Fruit fly (Drosophila melanogaster): ENCODE data around the gene CG7142.

Gene CG7142

dm6 chr3R:18314824-18315690 is 35.7 kb upstream of the CG7142 start (continued):
- no peak for TF ChIP-seq Atf3 (GFP tag; optimal IDR thresholded peaks at IDR 0.05)
- peak; percentile 0 for TF ChIP-seq CHES-1-like (GFP tag; optimal IDR thresholded peaks at IDR 0.05)
- peak; percentile 12 for TF ChIP-seq CG2712 (tag; optimal IDR thresholded peaks at IDR 0.05)
- no peak for TF ChIP-seq Gsc (GFP tag; IDR thresholded peaks at IDR 0.05)
- TF ChIP-seq Atf-2 (GFP tag; optimal IDR thresholded peaks at IDR 0.05) = no peak
- TF ChIP-seq ERR (GFP tag; optimal IDR thresholded peaks at IDR 0.05) = no peak
- peak; percentile 5 for TF ChIP-seq Myb (GFP tag; optimal IDR thresholded peaks at IDR 0.05)
- TF ChIP-seq lilli (GFP tag; optimal IDR thresholded peaks at IDR 0.05) = peak; percentile 36
- TF ChIP-seq hth (optimal IDR thresholded peaks at IDR 0.05) = no peak
- TF ChIP-seq CG12071 (GFP tag; optimal IDR thresholded peaks at IDR 0.05) = peak; percentile 63
- peak; percentile 6 for TF ChIP-seq CTCF (GFP tag; optimal IDR thresholded peaks at IDR 0.05)
- TF ChIP-seq CG15514 (GFP tag; optimal IDR thresholded peaks at IDR 0.05) = peak; percentile 42
- TF ChIP-seq CG1233 (GFP tag; optimal IDR thresholded peaks at IDR 0.05) = no peak
- no peak for TF ChIP-seq CG8089 (GFP tag; optimal IDR thresholded peaks at IDR 0.05)
- TF ChIP-seq CG13894 (tag; optimal IDR thresholded peaks at IDR 0.05) = peak; percentile 2
- TF ChIP-seq CG4424 (GFP tag; optimal IDR thresholded peaks at IDR 0.05) = no peak
- TF ChIP-seq CG16863 (GFP tag; optimal IDR thresholded peaks at IDR 0.05) = peak; percentile 8
- peak in 1 of 2 experiments; percentile 23 for TF ChIP-seq Pdp1 (GFP tag; optimal IDR thresholded peaks at IDR 0.05)
- no peak for TF ChIP-seq fd3F (GFP tag; optimal IDR thresholded peaks at IDR 0.05)
- TF ChIP-seq CG11398 (GFP tag; optimal IDR thresholded peaks at IDR 0.05) = peak; percentile 4
- TF ChIP-seq CG33213 (GFP tag; optimal IDR thresholded peaks at IDR 0.05) = no peak
- peak; percentile 46 for TF ChIP-seq CG2678 (tag; optimal IDR thresholded peaks at IDR 0.05)
- TF ChIP-seq CG8478 (optimal IDR thresholded peaks at IDR 0.05) = no peak
- TF ChIP-seq Ets97D (GFP tag; optimal IDR thresholded peaks at IDR 0.05) = peak; percentile 34
- TF ChIP-seq CG10274 (GFP tag; optimal IDR thresholded peaks at IDR 0.05) = no peak
- TF ChIP-seq odd (GFP tag; optimal IDR thresholded peaks at IDR 0.05) = no peak
- no peak for TF ChIP-seq Six4 (GFP tag; optimal IDR thresholded peaks at IDR 0.05)
- no peak for TF ChIP-seq ftz-f1 (GFP tag; optimal IDR thresholded peaks at IDR 0.05)
- TF ChIP-seq eve (GFP tag; optimal IDR thresholded peaks at IDR 0.05) = no peak
- peak; percentile 44 for TF ChIP-seq CG18599 (GFP tag; optimal IDR thresholded peaks at IDR 0.05)
- TF ChIP-seq CG5953 (GFP tag; IDR thresholded peaks at IDR 0.05) = 0 out of 2 replicates have a peak, but pooled peaks have one; percentile 4
- TF ChIP-seq CG8924 (tag; optimal IDR thresholded peaks at IDR 0.05) = peak; percentile 18
- TF ChIP-seq CG18619 (GFP tag; optimal IDR thresholded peaks at IDR 0.05) = no peak
- peak; percentile 48 for TF ChIP-seq her (GFP tag; optimal IDR thresholded peaks at IDR 0.05)
- TF ChIP-seq H2.0 (GFP tag; IDR thresholded peaks at IDR 0.05) = peak; percentile 41; the same call in 1 of the 2 replicates
- no peak for TF ChIP-seq CG4820 (GFP tag; optimal IDR thresholded peaks at IDR 0.05)
- no peak for TF ChIP-seq CG6175 (GFP tag; IDR thresholded peaks at IDR 0.05)

- TF ChIP-seq CG16815 (GFP tag; optimal IDR thresholded peaks at IDR 0.05) (no peak), crol (GFP tag; IDR thresholded peaks at IDR 0.05) (peak; percentile 77), CG3726 (GFP tag; IDR thresholded peaks at IDR 0.05) (0 out of 3 replicates have a peak, but pooled peaks have one; percentile 23), mirr (GFP tag; optimal IDR thresholded peaks at IDR 0.05) (no peak), pnt (GFP tag; optimal IDR thresholded peaks at IDR 0.05) (no peak), scrt (GFP tag; optimal IDR thresholded peaks at IDR 0.05) (peak; percentile 41), CG8290 (GFP tag; optimal IDR thresholded peaks at IDR 0.05) (no peak), CG8290 (tag; optimal IDR thresholded peaks at IDR 0.05) (peak in 1 of 2 experiments; percentile 13), bbx (GFP tag; IDR thresholded peaks at IDR 0.05; ENCODE audit: partially characterized antibody) (0 out of 2 replicates have a peak, but pooled peaks have one; percentile 19), CG42726 (GFP tag; IDR thresholded peaks at IDR 0.05; ENCODE audit: partially characterized antibody) (peak; percentile 51; the same call in 1 of the 2 replicates), HLH3B (GFP tag; IDR thresholded peaks at IDR 0.05) (no peak), esg (GFP tag; conservative IDR thresholded peaks at IDR 0.05) (no peak), CG17802 (tag; optimal IDR thresholded peaks at IDR 0.05) (no peak), CG7928 (GFP tag; optimal IDR thresholded peaks at IDR 0.05) (no peak), CG17568 (GFP tag; optimal IDR thresholded peaks at IDR 0.05) (no peak), CG15514 (GFP tag; optimal IDR thresholded peaks at IDR 0.05) (peak; percentile 1), ERR (GFP tag; optimal IDR thresholded peaks at IDR 0.05) (no peak), Sin3A (optimal IDR thresholded peaks at IDR 0.05) (no peak)
Measured at dm6 chr3R:18314320-18314719, 35.0 kb upstream of the CG7142 start, which contains the start of gene PKD. TSS of gene PKD (minus strand) at chr3R:18314407.
